Worm (Caenorhabditis elegans) whole organism, midembryonic: ENCODE measurements around the gene cam-1.

ENCODE experiments used
- T22C8.4 ChIP-seq: fragments of 200-800 bp; sonication (Bioruptor generic); IDR thresholded peaks from 2 replicates; pipeline ENCODE4 v1.3.6; 2022; ENCODE audit warnings: missing genetic modification characterization, missing compliant biosample characterization
- cog-1 ChIP-seq: sonication (generic microtip); optimal IDR thresholded peaks from 2 replicates; lab custom pipeline; 2016; ENCODE audit warnings: missing genetic modification characterization, missing compliant biosample characterization
- flt-1 ChIP-seq: fragments of 200-800 bp; sonication (Bioruptor generic); IDR thresholded peaks from 2 replicates; pipeline ENCODE4 v1.3.6; 2022; ENCODE audit warnings: missing genetic modification characterization, missing compliant biosample characterization
- klf-2 ChIP-seq: fragments of 200-800 bp; sonication (Bioruptor generic); conservative IDR thresholded peaks from 2 replicates; pipeline ENCODE4 v1.3.6; 2022; ENCODE audit warnings: missing genetic modification reagents, missing genetic modification characterization, missing compliant biosample characterization
- med-1 ChIP-seq: sonication (generic microtip); optimal IDR thresholded peaks from 2 replicates; lab custom pipeline; 2017; ENCODE audit warnings: missing genetic modification characterization, mild to moderate bottlenecking, missing compliant biosample characterization, antibody characterized with exemption, missing genetic modification reagents; ENCODE audit not compliant: insufficient read depth
- ref-1 ChIP-seq: fragments of 200-800 bp; sonication (Bioruptor generic); conservative IDR thresholded peaks from 2 replicates; pipeline ENCODE4 v1.3.6; 2022; ENCODE audit warnings: missing genetic modification reagents, missing genetic modification characterization, missing compliant biosample characterization
- tab-1 ChIP-seq: fragments of 200-800 bp; sonication (Bioruptor generic); IDR thresholded peaks from 2 replicates; pipeline ENCODE4 v1.3.6; 2022; ENCODE audit warnings: missing genetic modification characterization, missing compliant biosample characterization
- ztf-23 ChIP-seq: fragments of 200-800 bp; sonication (Bioruptor generic); IDR thresholded peaks from 2 replicates; pipeline ENCODE4 v1.3.6; 2022; ENCODE audit warnings: missing genetic modification reagents, missing genetic modification characterization, missing compliant biosample characterization
- ztf-29 ChIP-seq: fragments of 200-800 bp; sonication (Bioruptor generic); IDR thresholded peaks from 2 replicates; pipeline ENCODE4 v1.3.6; 2022; ENCODE audit warnings: missing genetic modification reagents, missing genetic modification characterization, missing compliant biosample characterization

cam-1 gene

ce11 chrII:9251529-9251928 lies 58.6 kb downstream of the cam-1 start:
- no peak for TF ChIP-seq ztf-29
- no peak for TF ChIP-seq ztf-23 (GFP tag; lab: Robert Waterston, UW)
- TF ChIP-seq flt-1 (GFP tag; lab: Robert Waterston, UW): no peak

- TF ChIP-seq flt-1 (GFP tag; lab: Robert Waterston, UW) (no peak), ztf-23 (GFP tag; lab: Robert Waterston, UW) (no peak), klf-2 (GFP tag; lab: Robert Waterston, UW) (no peak), tab-1 (no peak), ref-1 (GFP tag; lab: Robert Waterston, UW) (no peak), cog-1 (no peak), ztf-29 (no peak), med-1 (GFP tag; lab: Kevin White, UChicago) (no peak), T22C8.4 (no peak)
Observed at ce11 chrII:9250422-9250821, 59.7 kb downstream of the cam-1 start, which contains the start of gene T26C5.4. TSS of gene T26C5.4 (minus strand) at chrII:9250522.

- TF ChIP-seq T22C8.4 (no peak), klf-2 (GFP tag; lab: Robert Waterston, UW) (no peak), ref-1 (GFP tag; lab: Robert Waterston, UW) (no peak), tab-1 (no peak), cog-1 (no peak)
Observed at ce11 chrII:9246648-9247047, 63.5 kb downstream of the cam-1 start, which contains the start of gene T26C5.5. TSS of gene T26C5.5 (minus strand) at chrII:9246748.
